Fruit fly (Drosophila melanogaster): ENCODE data around the gene TfIIA-L.

Gene TfIIA-L

DNA sequence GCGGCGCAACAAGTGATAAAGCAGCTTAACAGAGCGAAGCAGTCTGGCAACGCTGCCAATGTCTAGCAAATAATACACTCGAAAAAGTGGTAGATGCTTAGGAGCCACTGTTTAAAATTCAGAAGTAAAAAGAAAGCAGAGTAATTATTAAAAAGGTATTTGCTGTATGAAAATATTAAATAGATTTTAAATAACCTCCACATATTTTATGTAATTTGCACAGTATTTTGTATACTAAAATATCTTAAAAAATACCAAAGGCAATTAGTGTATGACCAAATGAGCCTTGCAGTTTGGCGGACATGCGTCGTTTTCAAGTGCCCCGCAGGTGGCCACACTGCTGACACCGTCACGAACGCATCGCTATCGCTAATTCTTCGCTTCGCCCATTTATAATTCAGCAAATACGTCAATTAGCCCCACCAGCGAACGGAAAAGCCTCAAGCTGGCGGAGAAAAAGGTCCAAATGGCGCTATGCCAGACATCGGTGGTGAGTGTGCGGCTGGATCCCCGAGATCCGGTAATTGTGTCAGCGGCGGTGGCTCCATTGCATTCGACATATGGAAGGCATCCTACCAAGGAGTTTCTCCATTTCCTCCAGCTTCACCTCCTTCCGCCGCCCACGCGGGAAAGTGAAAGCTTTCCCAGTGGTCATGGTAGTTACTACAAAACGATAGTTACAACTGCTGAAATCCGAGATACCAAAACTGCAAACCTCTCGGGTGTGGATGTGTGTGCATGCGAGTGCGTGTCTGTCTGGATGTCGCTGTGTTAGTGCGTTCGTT lies 2.4 kb downstream of the TfIIA-L start, which contains the start of gene pll (continued):
- TF ChIP-seq ATbp (GFP tag; optimal IDR thresholded peaks at IDR 0.05) = no peak
- no peak for TF ChIP-seq sqz (GFP tag; optimal IDR thresholded peaks at IDR 0.05)
- TF ChIP-seq Sox100B (GFP tag; optimal IDR thresholded peaks at IDR 0.05) = no peak
- TF ChIP-seq CG12219 (GFP tag; optimal IDR thresholded peaks at IDR 0.05) = peak; percentile 21
- TF ChIP-seq fd3F (GFP tag; optimal IDR thresholded peaks at IDR 0.05) = peak; percentile 75
- peak; percentile 84 for TF ChIP-seq CG2889 (GFP tag; IDR thresholded peaks at IDR 0.05)
- 0 out of 3 replicates have a peak, but pooled peaks have one; percentile 47 for TF ChIP-seq C15 (GFP tag; IDR thresholded peaks at IDR 0.05)
- peak; percentile 42; the same call in 2 of the 3 replicates for TF ChIP-seq Opbp (GFP tag; IDR thresholded peaks at IDR 0.05; ENCODE audit: partially characterized antibody)
- peak; percentile 92 for TF ChIP-seq CG2120 (GFP tag; optimal IDR thresholded peaks at IDR 0.05)
- no peak for TF ChIP-seq NC2α (GFP tag; optimal IDR thresholded peaks at IDR 0.05)
- no peak for TF ChIP-seq corto (GFP tag; optimal IDR thresholded peaks at IDR 0.05)
- peak; percentile 85 for TF ChIP-seq Mrtf (GFP tag; IDR thresholded peaks at IDR 0.05)
- peak; percentile 75 for TF ChIP-seq CG11093 (GFP tag; IDR thresholded peaks at IDR 0.05)
- no peak for TF ChIP-seq ham (GFP tag; IDR thresholded peaks at IDR 0.05)
- peak; percentile 50 for TF ChIP-seq Asciz (GFP tag; optimal IDR thresholded peaks at IDR 0.05)
- TF ChIP-seq unpg (GFP tag; optimal IDR thresholded peaks at IDR 0.05) = peak; percentile 84
- peak; percentile 68 for TF ChIP-seq HLH54F (GFP tag; optimal IDR thresholded peaks at IDR 0.05)
- peak; percentile 83 for TF ChIP-seq NfI (GFP tag; optimal IDR thresholded peaks at IDR 0.05)
- peak; percentile 63 for TF ChIP-seq HmgD (GFP tag; optimal IDR thresholded peaks at IDR 0.05)
- peak; percentile 49 for TF ChIP-seq fu2 (GFP tag; optimal IDR thresholded peaks at IDR 0.05)
- TF ChIP-seq CG9932 (GFP tag; IDR thresholded peaks at IDR 0.05) = peak; percentile 93
- peak; percentile 68; the same call in 3 of the 4 replicates for TF ChIP-seq Dll (GFP tag; IDR thresholded peaks at IDR 0.05; ENCODE audit: partially characterized antibody)
- peak; percentile 86 for TF ChIP-seq Ada2b (GFP tag; IDR thresholded peaks at IDR 0.05)
- peak; percentile 72 for TF ChIP-seq gcm (GFP tag; optimal IDR thresholded peaks at IDR 0.05)
- no peak for TF ChIP-seq tap (tag; optimal IDR thresholded peaks at IDR 0.05)
- no peak for TF ChIP-seq lov (optimal IDR thresholded peaks at IDR 0.05)
- TF ChIP-seq lov (GFP tag; IDR thresholded peaks at IDR 0.05) = peak; percentile 76; the same call in 1 of the 3 replicates
- TF ChIP-seq twi (tag; optimal IDR thresholded peaks at IDR 0.05) = peak; percentile 42
- peak; percentile 66 for TF ChIP-seq CG18764 (GFP tag; optimal IDR thresholded peaks at IDR 0.05)
- TF ChIP-seq Hmx (GFP tag; optimal IDR thresholded peaks at IDR 0.05) = peak; percentile 61
- peak; percentile 77 for TF ChIP-seq CG8924 (tag; optimal IDR thresholded peaks at IDR 0.05)
- TF ChIP-seq repo (GFP tag; optimal IDR thresholded peaks at IDR 0.05) = peak; percentile 29
- peak; percentile 70 for TF ChIP-seq Ssrp (tag; optimal IDR thresholded peaks at IDR 0.05)
- TF ChIP-seq CG14667 (GFP tag; IDR thresholded peaks at IDR 0.05) = peak; percentile 90
- peak; percentile 43 for TF ChIP-seq CG3995 (GFP tag; optimal IDR thresholded peaks at IDR 0.05)
- peak; percentile 83 for TF ChIP-seq CG12155 (GFP tag; optimal IDR thresholded peaks at IDR 0.05)
- peak; percentile 82 for TF ChIP-seq CG9727 (GFP tag; optimal IDR thresholded peaks at IDR 0.05)
- TF ChIP-seq TFAM (GFP tag; optimal IDR thresholded peaks at IDR 0.05) = no peak
- TF ChIP-seq ems (GFP tag; optimal IDR thresholded peaks at IDR 0.05) = peak; percentile 66
- peak; percentile 71 for TF ChIP-seq CG10147 (GFP tag; optimal IDR thresholded peaks at IDR 0.05)
- no peak for TF ChIP-seq jigr1 (GFP tag; IDR thresholded peaks at IDR 0.05)
- TF ChIP-seq Sry-β (GFP tag; optimal IDR thresholded peaks at IDR 0.05) = no peak
- TF ChIP-seq CG6791 (GFP tag; IDR thresholded peaks at IDR 0.05; ENCODE audit: partially characterized antibody) = no peak
- no peak for TF ChIP-seq D19A (tag; optimal IDR thresholded peaks at IDR 0.05)
- TF ChIP-seq ac (GFP tag; optimal IDR thresholded peaks at IDR 0.05) = no peak
- no peak for TF ChIP-seq pros (GFP tag; optimal IDR thresholded peaks at IDR 0.05)
- TF ChIP-seq CG4854 (GFP tag; optimal IDR thresholded peaks at IDR 0.05) = peak; percentile 53
- no peak for TF ChIP-seq usp (GFP tag; optimal IDR thresholded peaks at IDR 0.05)
- TF ChIP-seq NK7.1 (GFP tag; optimal IDR thresholded peaks at IDR 0.05) = no peak

Data from whole organism, embryonic.